Worm (Caenorhabditis elegans): Measurements from ENCODE around the gene C53A3.3.

C53A3.3 gene

DNA sequence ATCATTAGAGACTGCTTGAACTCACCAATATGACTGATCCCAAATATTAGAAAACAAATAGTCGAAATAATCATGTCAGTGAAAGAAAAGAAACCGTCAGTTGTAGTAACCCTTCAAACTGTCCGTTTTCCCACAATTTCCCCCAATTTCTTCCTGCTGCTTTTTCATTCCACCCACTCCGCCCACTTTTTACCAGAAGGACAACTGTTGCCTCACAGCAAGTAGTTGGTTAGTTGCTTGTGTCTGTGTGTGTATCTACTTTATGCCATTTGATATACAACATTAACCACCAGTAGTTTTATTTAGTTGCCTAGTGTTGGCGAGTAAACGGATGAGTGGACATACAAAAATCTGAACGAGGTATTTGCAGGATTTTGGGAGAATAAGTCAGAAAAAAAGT, 39.8 kb upstream of the C53A3.3 start, which contains the start of gene K09H11.9:
TSS of gene K09H11.9 (minus strand) at position 101 of the 400 bp plus-strand sequence.
- no peak for TF ChIP-seq sea-2 (GFP tag; optimal IDR thresholded peaks at IDR 0.05)

DNA sequence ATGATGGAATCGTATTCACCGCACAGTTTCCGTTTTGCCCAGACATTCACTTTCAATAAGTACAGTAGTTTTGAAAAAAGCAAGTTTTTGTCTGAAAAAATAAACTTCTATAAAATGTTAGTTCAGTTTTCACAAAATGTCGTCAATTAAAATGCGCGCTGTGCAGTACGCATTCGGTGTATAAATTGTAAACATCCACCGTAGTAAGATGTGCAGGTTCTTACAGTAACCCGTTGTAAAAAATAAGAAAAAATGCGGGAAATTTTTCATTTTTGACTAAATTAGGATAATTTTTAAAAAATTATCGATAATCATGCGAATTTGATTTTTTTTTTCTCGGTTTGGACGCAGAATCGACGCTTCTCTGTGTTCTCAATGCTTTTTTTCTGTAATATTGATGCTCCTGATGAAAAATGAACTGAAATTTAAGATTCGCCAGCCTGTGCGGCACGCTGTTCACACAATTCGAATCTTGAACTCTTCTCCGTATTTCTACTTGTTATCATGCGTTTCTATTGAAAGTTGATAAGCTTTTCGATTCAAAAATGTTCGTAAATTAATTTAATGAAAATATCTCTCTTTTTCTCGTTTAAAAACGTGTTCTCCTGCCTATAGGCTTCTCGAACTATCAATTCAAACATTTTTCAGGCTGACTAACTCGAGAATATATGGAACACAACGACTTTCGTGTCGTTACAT, 38.9 kb upstream of the C53A3.3 start, which contains the start of gene rga-3:
TSS of gene rga-3 (plus strand) at position 649 of the 699 bp plus-strand sequence.
- TF ChIP-seq lin-39 (tag; optimal IDR thresholded peaks at IDR 0.05) (no peak), egl-27 (tag; optimal IDR thresholded peaks at IDR 0.05) (no peak), ztf-4 (tag; optimal IDR thresholded peaks at IDR 0.05) (no peak), pqm-1 (tag; optimal IDR thresholded peaks at IDR 0.05) (no peak), fkh-10 (GFP tag; optimal IDR thresholded peaks at IDR 0.05) (no peak), ceh-82 (tag; optimal IDR thresholded peaks at IDR 0.05) (no peak), ztf-11 (tag; optimal IDR thresholded peaks at IDR 0.05) (no peak), ceh-16 (tag; optimal IDR thresholded peaks at IDR 0.05) (no peak), ceh-9 (tag; optimal IDR thresholded peaks at IDR 0.05) (no peak), snpc-4 (tag; optimal IDR thresholded peaks at IDR 0.05) (no peak), mml-1 (tag; optimal IDR thresholded peaks at IDR 0.05) (no peak), jun-1 (tag; optimal IDR thresholded peaks at IDR 0.05) (no peak), nhr-77 (tag; optimal IDR thresholded peaks at IDR 0.05) (no peak), lin-15B (tag; optimal IDR thresholded peaks at IDR 0.05) (no peak), pha-4 (tag; optimal IDR thresholded peaks at IDR 0.05) (no peak)

DNA sequence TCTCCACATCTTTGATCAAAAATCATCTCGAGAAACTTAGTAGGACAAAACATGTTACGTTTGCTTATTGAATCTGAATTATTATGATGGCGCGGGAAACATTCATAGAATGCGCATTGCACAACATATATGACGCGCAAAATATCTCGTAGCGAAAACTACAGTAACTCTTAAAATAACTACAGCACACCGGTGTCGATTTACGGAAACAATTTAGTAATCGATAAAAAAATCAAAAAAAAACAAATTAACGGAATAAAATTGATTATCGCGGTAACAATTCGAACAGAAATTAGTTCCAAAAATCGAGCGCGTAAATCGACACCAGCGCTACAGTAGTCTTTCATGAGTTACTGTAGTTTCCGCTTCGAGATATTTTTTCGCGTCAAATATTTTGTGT, 34.2 kb upstream of the C53A3.3 start:
- TF ChIP-seq ceh-9 (tag; optimal IDR thresholded peaks at IDR 0.05) (no peak), mml-1 (tag; optimal IDR thresholded peaks at IDR 0.05) (no peak), zag-1 (tag; optimal IDR thresholded peaks at IDR 0.05) (no peak), nfya-1 (tag; optimal IDR thresholded peaks at IDR 0.05; ENCODE audit: insufficient read depth) (no peak), ceh-28 (tag; optimal IDR thresholded peaks at IDR 0.05) (no peak), lsy-12 (tag; optimal IDR thresholded peaks at IDR 0.05) (no peak), ceh-82 (tag; optimal IDR thresholded peaks at IDR 0.05) (no peak), nhr-11 (tag; optimal IDR thresholded peaks at IDR 0.05) (no peak), hmg-11 (tag; optimal IDR thresholded peaks at IDR 0.05) (no peak), skn-1 (tag; optimal IDR thresholded peaks at IDR 0.05) (no peak), nhr-77 (tag; optimal IDR thresholded peaks at IDR 0.05) (no peak), R02D3.7 (tag; optimal IDR thresholded peaks at IDR 0.05) (no peak)

DNA sequence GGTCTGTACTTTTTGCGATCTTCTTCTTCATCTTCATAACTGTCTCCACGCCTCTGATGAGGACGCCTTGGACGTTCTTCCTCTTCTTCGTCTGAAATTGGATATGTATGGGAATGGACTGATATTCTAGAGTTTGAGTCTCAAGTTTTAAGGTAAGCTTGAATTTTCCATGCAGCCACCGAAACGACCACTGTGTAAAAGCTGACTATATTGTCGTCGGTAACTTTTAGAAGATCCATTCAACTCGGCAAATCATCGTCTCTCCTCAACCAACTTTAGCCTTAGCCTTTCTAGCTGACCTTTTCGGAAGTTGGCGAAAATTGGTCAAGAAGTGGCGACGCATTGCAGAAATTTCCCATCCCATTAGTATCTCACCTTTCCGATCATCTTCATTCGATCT, 31.9 kb upstream of the C53A3.3 start:
- TF ChIP-seq ztf-11 (tag; optimal IDR thresholded peaks at IDR 0.05): no peak
- TF ChIP-seq fkh-10 (GFP tag; optimal IDR thresholded peaks at IDR 0.05): no peak
- no peak for TF ChIP-seq pha-4 (tag; optimal IDR thresholded peaks at IDR 0.05)
- no peak for TF ChIP-seq nhr-25 (tag; optimal IDR thresholded peaks at IDR 0.05)

ce11 chrV:5726463-5726862, 29.8 kb upstream of the C53A3.3 start, which contains the start of gene K09H11.4:
Gene K09H11.4, minus strand, starts transcription at chrV:5726563.
- TF ChIP-seq fos-1 (tag; optimal IDR thresholded peaks at IDR 0.05) (no peak), ceh-9 (tag; optimal IDR thresholded peaks at IDR 0.05) (no peak), nhr-12 (tag; optimal IDR thresholded peaks at IDR 0.05) (no peak), zag-1 (tag; optimal IDR thresholded peaks at IDR 0.05) (no peak), lin-39 (tag; optimal IDR thresholded peaks at IDR 0.05) (no peak), nfya-1 (tag; optimal IDR thresholded peaks at IDR 0.05; ENCODE audit: insufficient read depth) (no peak), nhr-67 (tag; optimal IDR thresholded peaks at IDR 0.05) (no peak), nhr-28 (tag; optimal IDR thresholded peaks at IDR 0.05) (no peak), fkh-2 (tag; optimal IDR thresholded peaks at IDR 0.05) (no peak), ama-1 (optimal IDR thresholded peaks at IDR 0.05) (no peak), egl-5 (tag; optimal IDR thresholded peaks at IDR 0.05) (no peak), ztf-11 (tag; optimal IDR thresholded peaks at IDR 0.05) (no peak), R02D3.7 (tag; optimal IDR thresholded peaks at IDR 0.05) (no peak), jun-1 (tag; optimal IDR thresholded peaks at IDR 0.05) (no peak), tbx-2 (tag; optimal IDR thresholded peaks at IDR 0.05) (no peak), pqm-1 (tag; optimal IDR thresholded peaks at IDR 0.05) (no peak), nhr-76 (tag; optimal IDR thresholded peaks at IDR 0.05) (no peak), nhr-25 (tag; optimal IDR thresholded peaks at IDR 0.05) (no peak), ceh-28 (tag; optimal IDR thresholded peaks at IDR 0.05) (no peak), daf-12 (tag; optimal IDR thresholded peaks at IDR 0.05) (no peak)

All from whole organism, L3 larva.